Worm (Caenorhabditis elegans) whole organism, L1 larva: ENCODE results near the gene R02D5.10.

Experiments
- F16B12.6 ChIP-seq: fragments of 150-350 bp; optimal IDR thresholded peaks from 2 replicates; lab custom pipeline; 2014; ENCODE audit warnings: missing biosample characterization, missing genetic modification characterization
- Y116A8C.19 ChIP-seq: sonication (generic microtip); optimal IDR thresholded peaks from 2 replicates; lab custom pipeline; 2016; ENCODE audit warnings: missing compliant biosample characterization, missing genetic modification characterization, borderline replicate concordance
- alr-1 ChIP-seq: fragments of 200-800 bp; sonication (Bioruptor generic); optimal IDR thresholded peaks from 2 replicates; lab custom pipeline; 2018; ENCODE audit warnings: borderline replicate concordance, mild to moderate bottlenecking, missing genetic modification characterization, missing compliant biosample characterization
- aly-2 ChIP-seq: fragments of 150-350 bp; optimal IDR thresholded peaks from 2 replicates; lab custom pipeline; 2014; ENCODE audit warnings: missing biosample characterization, missing genetic modification characterization
- ama-1 ChIP-seq: fragments of 150-350 bp; optimal IDR thresholded peaks from 2 replicates; lab custom pipeline; 2014
- ceh-88 ChIP-seq: fragments of 200-800 bp; sonication (Bioruptor generic); IDR thresholded peaks from 2 replicates; pipeline ENCODE4 v1.3.6; 2022; ENCODE audit warnings: missing genetic modification characterization, missing compliant biosample characterization
- dpl-1 ChIP-seq, 3 experiments: fragments of 150-350 bp in 2 of 3; sonication (generic microtip) in 1 of 3; optimal IDR thresholded peaks; 2 replicates each; lab custom pipeline; 2014 to 2017; ENCODE audit warnings: missing biosample characterization in 3 of 3, missing genetic modification characterization in 3 of 3, missing genetic modification reagents in 3 of 3
- efl-1 ChIP-seq, 4 experiments: fragments of 150-350 bp; optimal IDR thresholded peaks in 3 of 4; peaks in 1 of 4; 1 replicate in 1 of 4; 2 replicates in 3 of 4; lab custom pipeline; 2014; ENCODE audit warnings: missing biosample characterization in 2 of 4, missing genetic modification characterization in 2 of 4, missing genetic modification reagents in 2 of 4
- efl-3 ChIP-seq: fragments of 200-800 bp; sonication (Bioruptor generic); optimal IDR thresholded peaks from 2 replicates; lab custom pipeline; 2018; ENCODE audit warnings: mild to moderate bottlenecking, missing genetic modification characterization, missing compliant biosample characterization
- elt-2 ChIP-seq: sonication (generic microtip); optimal IDR thresholded peaks from 2 replicates; lab custom pipeline; 2016; ENCODE audit warnings: missing genetic modification characterization, mild to moderate bottlenecking, inconsistent platforms, missing compliant biosample characterization, missing genetic modification reagents
- elt-3 ChIP-seq, 6 experiments: fragments of 150-350 bp in 1 of 6; sonication (generic microtip); optimal IDR thresholded peaks; 2 replicates each; lab custom pipeline; 2017 to 2018; ENCODE audit warnings: missing biosample characterization in 6 of 6, missing genetic modification characterization in 6 of 6, inconsistent platforms in 1 of 6
- irx-1 ChIP-seq: sonication (generic microtip); optimal IDR thresholded peaks from 2 replicates; lab custom pipeline; 2016; ENCODE audit warnings: missing genetic modification characterization, missing compliant biosample characterization
- lin-13 ChIP-seq: fragments of 150-350 bp; optimal IDR thresholded peaks from 2 replicates; lab custom pipeline; 2014; ENCODE audit warnings: missing biosample characterization, missing genetic modification reagents, missing genetic modification characterization
- lin-35 ChIP-seq, 2 experiments: fragments of 150-350 bp; optimal IDR thresholded peaks; 2 replicates each; lab custom pipeline; 2014; ENCODE audit warnings: missing biosample characterization in 2 of 2, missing genetic modification characterization in 2 of 2, missing genetic modification reagents in 2 of 2
- lin-39 ChIP-seq: fragments of 150-350 bp; optimal IDR thresholded peaks from 2 replicates; lab custom pipeline; 2014; ENCODE audit warnings: missing biosample characterization, missing genetic modification reagents, missing genetic modification characterization
- lsy-2 ChIP-seq, 2 experiments: fragments of 150-350 bp; optimal IDR thresholded peaks; 2 replicates each; lab custom pipeline; 2014; ENCODE audit warnings: missing biosample characterization in 2 of 2, missing genetic modification characterization in 2 of 2
- mep-1 ChIP-seq: fragments of 150-350 bp; optimal IDR thresholded peaks from 2 replicates; lab custom pipeline; 2014; ENCODE audit warnings: missing biosample characterization, missing genetic modification characterization
- nhr-28 ChIP-seq: fragments of 150-350 bp; optimal IDR thresholded peaks from 2 replicates; lab custom pipeline; 2014; ENCODE audit warnings: missing biosample characterization, missing genetic modification characterization
- nhr-71 ChIP-seq: sonication (generic microtip); optimal IDR thresholded peaks from 2 replicates; lab custom pipeline; 2016; ENCODE audit warnings: mild to moderate bottlenecking, missing genetic modification characterization, moderate library complexity, missing compliant biosample characterization
- nhr-77 ChIP-seq: fragments of 150-350 bp; optimal IDR thresholded peaks from 2 replicates; lab custom pipeline; 2014; ENCODE audit warnings: missing biosample characterization, missing genetic modification characterization
- nhr-90 ChIP-seq: sonication (generic microtip); optimal IDR thresholded peaks from 2 replicates; lab custom pipeline; 2016; ENCODE audit warnings: mild to moderate bottlenecking, missing genetic modification characterization, missing compliant biosample characterization; ENCODE audit not compliant: poor library complexity
- pag-3 ChIP-seq: sonication (generic microtip); optimal IDR thresholded peaks from 2 replicates; lab custom pipeline; 2017; ENCODE audit warnings: missing genetic modification characterization, mild to moderate bottlenecking, missing compliant biosample characterization, antibody characterized with exemption, borderline replicate concordance; ENCODE audit not compliant: insufficient read depth
- pax-3 ChIP-seq: fragments of 200-800 bp; sonication (Bioruptor generic); optimal IDR thresholded peaks from 2 replicates; lab custom pipeline; 2018; ENCODE audit warnings: mild to moderate bottlenecking, missing genetic modification characterization, moderate library complexity, missing compliant biosample characterization
- pqm-1 ChIP-seq: sonication (generic microtip); optimal IDR thresholded peaks from 3 replicates; lab custom pipeline; 2017; ENCODE audit warnings: missing biosample characterization, missing genetic modification characterization
- rnt-1 ChIP-seq: sonication (generic microtip); optimal IDR thresholded peaks from 2 replicates; lab custom pipeline; 2016; ENCODE audit warnings: mild to moderate bottlenecking, missing genetic modification characterization, moderate library complexity, missing compliant biosample characterization
- snpc-4 ChIP-seq: fragments of 150-350 bp; optimal IDR thresholded peaks from 2 replicates; lab custom pipeline; 2014; ENCODE audit warnings: missing biosample characterization, missing genetic modification characterization
- snu-23 ChIP-seq: sonication (generic microtip); optimal IDR thresholded peaks from 2 replicates; lab custom pipeline; 2016; ENCODE audit warnings: missing genetic modification characterization, missing compliant biosample characterization
- swsn-7 ChIP-seq: sonication (generic microtip); optimal IDR thresholded peaks from 2 replicates; lab custom pipeline; 2016; ENCODE audit warnings: missing genetic modification characterization, missing compliant biosample characterization
- tbx-2 ChIP-seq: sonication (generic microtip); optimal IDR thresholded peaks from 2 replicates; lab custom pipeline; 2016; ENCODE audit warnings: missing genetic modification characterization, missing compliant biosample characterization
- unc-130 ChIP-seq: fragments of 150-350 bp; optimal IDR thresholded peaks from 2 replicates; lab custom pipeline; 2017; ENCODE audit warnings: missing biosample characterization, missing genetic modification characterization, inconsistent platforms
- vab-15 ChIP-seq: sonication (generic microtip); optimal IDR thresholded peaks from 2 replicates; lab custom pipeline; 2017; ENCODE audit warnings: missing genotype, mild to moderate bottlenecking, missing genetic modification characterization, missing compliant biosample characterization
- zip-4 ChIP-seq: fragments of 200-800 bp; sonication (Bioruptor generic); optimal IDR thresholded peaks from 2 replicates; lab custom pipeline; 2018; ENCODE audit warnings: mild to moderate bottlenecking, missing genetic modification characterization, moderate library complexity, missing compliant biosample characterization
- ztf-11 ChIP-seq, 2 experiments: sonication (generic microtip); optimal IDR thresholded peaks; 2 replicates each; lab custom pipeline; 2016 to 2017; ENCODE audit warnings: missing genetic modification characterization in 2 of 2, missing biosample characterization in 1 of 2, missing compliant biosample characterization in 1 of 2
- ztf-4 ChIP-seq: fragments of 150-350 bp; optimal IDR thresholded peaks from 2 replicates; lab custom pipeline; 2014; ENCODE audit warnings: missing biosample characterization, missing genetic modification characterization

Gene R02D5.10

ce11 chrV:14438099-14438739 lies 43.9 kb upstream of the R02D5.10 start:
- TF ChIP-seq pqm-1 (tag; lab: Kevin White, UChicago) (no peak), tbx-2 (peak; percentile 38), aly-2 (tag; lab: Kevin White, UChicago) (no peak), irx-1 (tag; lab: Kevin White, UChicago) (no peak), ztf-11 (tag; optimal IDR thresholded peaks at IDR 0.05; lab: Kevin White, UChicago) (peak in 1 of 2 experiments; percentile 43), vab-15 (no peak), nhr-90 (no peak), nhr-77 (no peak), snpc-4 (no peak), pax-3 (tag; lab: Kevin White, UChicago) (no peak), swsn-7 (tag; lab: Kevin White, UChicago) (no peak), F16B12.6 (tag; lab: Kevin White, UChicago) (no peak), lin-39 (tag; lab: Kevin White, UChicago) (no peak)

- TF ChIP-seq ztf-4: no peak
- peak in 1 of 6 experiments; percentile 8 for TF ChIP-seq elt-3 (tag; optimal IDR thresholded peaks at IDR 0.05; lab: Kevin White, UChicago)
- TF ChIP-seq mep-1: no peak
Observed at ce11 chrV:14439236-14439635, 42.9 kb upstream of the R02D5.10 start.

- no peak for TF ChIP-seq lin-13 (GFP tag; lab: Kevin White, UChicago)
- no peak for TF ChIP-seq efl-1 (optimal IDR thresholded peaks at IDR 0.05; lab: Kevin White, UChicago)
- peak in 1 of 2 experiments; percentile 36 for TF ChIP-seq efl-1 (GFP tag; optimal IDR thresholded peaks at IDR 0.05 in 1 of 2; lab: Kevin White, UChicago)
- TF ChIP-seq efl-3 (GFP tag; lab: Kevin White, UChicago): no peak
- TF ChIP-seq pag-3 (tag; lab: Kevin White, UChicago): no peak
- TF ChIP-seq pqm-1 (tag; lab: Kevin White, UChicago): no peak
- TF ChIP-seq, all 84 proteins: peak for 1
Observed at ce11 chrV:14440841-14441240, 41.2 kb upstream of the R02D5.10 start, which contains the start of gene F23B12.4. Gene F23B12.4 (plus strand): TSS chrV:14441141.

- TF ChIP-seq nhr-28 (tag; lab: Kevin White, UChicago) (no peak), ceh-88 (GFP tag; lab: Robert Waterston, UW) (no peak), unc-130 (no peak), F16B12.6 (tag; lab: Kevin White, UChicago) (no peak), rnt-1 (tag; lab: Kevin White, UChicago) (no peak)
Observed at ce11 chrV:14446453-14446852, 35.6 kb upstream of the R02D5.10 start.

- TF ChIP-seq nhr-71 (tag; lab: Kevin White, UChicago) (peak; percentile 29), elt-3 (tag; optimal IDR thresholded peaks at IDR 0.05; lab: Kevin White, UChicago) (peak in 1 of 6 experiments; percentile 9), zip-4 (no peak), lin-35 (GFP tag; optimal IDR thresholded peaks at IDR 0.05; lab: Kevin White, UChicago) (peak in 1 of 2 experiments; percentile 29), ama-1 (lab: Kevin White, UChicago) (peak; percentile 31), efl-1 (optimal IDR thresholded peaks at IDR 0.05; lab: Kevin White, UChicago) (peak; percentile 12 to 25), efl-1 (GFP tag; optimal IDR thresholded peaks at IDR 0.05 in 1 of 2; lab: Kevin White, UChicago) (peak; percentile 20 to 90), Y116A8C.19 (tag; lab: Kevin White, UChicago) (no peak), lsy-2 (tag; optimal IDR thresholded peaks at IDR 0.05; lab: Kevin White, UChicago) (peak in 1 of 2 experiments; percentile 27), pqm-1 (tag; lab: Kevin White, UChicago) (peak; percentile 13), dpl-1 (GFP tag; optimal IDR thresholded peaks at IDR 0.05; lab: Kevin White, UChicago) (peak in 2 of 3 experiments; percentile 4 to 32), elt-2 (tag; lab: Kevin White, UChicago) (peak; percentile 70), alr-1 (tag; lab: Kevin White, UChicago) (no peak), snu-23 (peak; percentile 18)
Observed at ce11 chrV:14447240-14447763, 34.8 kb upstream of the R02D5.10 start, which contains the start of the genes dlat-1 and fntb-1. Gene dlat-1 (minus strand): TSS chrV:14447290. Gene fntb-1 (plus strand): TSS chrV:14447651.
